Worm (Caenorhabditis elegans): ENCODE measurements around the gene sav-1.

sav-1 gene

DNA sequence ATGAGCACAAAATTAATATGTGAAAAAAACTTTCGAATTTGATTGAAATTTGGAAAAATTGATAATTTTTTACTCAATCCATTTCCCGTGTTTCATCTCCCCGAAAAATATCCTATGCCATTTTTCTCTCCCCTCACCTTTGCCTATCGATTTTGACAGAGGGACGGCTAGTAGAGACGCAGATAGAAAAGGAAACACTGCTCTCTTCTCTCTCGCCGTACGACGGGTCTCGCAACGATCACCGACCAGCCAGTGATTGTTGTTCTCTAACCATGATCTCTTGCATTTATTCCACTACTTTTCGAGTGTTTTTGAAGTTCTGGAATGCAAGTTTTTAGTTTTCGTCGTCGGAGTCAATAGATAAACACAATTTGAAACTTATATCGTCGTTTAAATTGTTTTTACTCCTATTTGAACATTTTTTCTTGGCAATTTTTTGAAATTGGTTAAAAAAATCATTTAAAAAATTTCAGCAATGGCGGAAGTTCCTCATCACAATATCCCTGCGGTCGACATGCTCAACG, 49.5 kb downstream of the sav-1 start, which contains the start of gene vha-15 (continued):
- TF ChIP-seq hpl-2 (GFP tag; optimal IDR thresholded peaks at IDR 0.05) (peak; percentile 46), lin-39 (tag; optimal IDR thresholded peaks at IDR 0.05) (no peak), C16A3.4 (tag; optimal IDR thresholded peaks at IDR 0.05) (peak; percentile 67), elt-3 (tag; optimal IDR thresholded peaks at IDR 0.05) (peak in 2 of 6 experiments; percentile 36 to 60), nhr-47 (tag; optimal IDR thresholded peaks at IDR 0.05) (peak; percentile 81), nhr-11 (tag; optimal IDR thresholded peaks at IDR 0.05) (peak; percentile 72), fkh-10 (GFP tag; optimal IDR thresholded peaks at IDR 0.05) (peak; percentile 69), rnt-1 (tag; optimal IDR thresholded peaks at IDR 0.05) (peak; percentile 84)

Measured in whole organism, L1 larva.